Worm (Caenorhabditis elegans): ENCODE data around the gene F26D2.13.

DNA sequence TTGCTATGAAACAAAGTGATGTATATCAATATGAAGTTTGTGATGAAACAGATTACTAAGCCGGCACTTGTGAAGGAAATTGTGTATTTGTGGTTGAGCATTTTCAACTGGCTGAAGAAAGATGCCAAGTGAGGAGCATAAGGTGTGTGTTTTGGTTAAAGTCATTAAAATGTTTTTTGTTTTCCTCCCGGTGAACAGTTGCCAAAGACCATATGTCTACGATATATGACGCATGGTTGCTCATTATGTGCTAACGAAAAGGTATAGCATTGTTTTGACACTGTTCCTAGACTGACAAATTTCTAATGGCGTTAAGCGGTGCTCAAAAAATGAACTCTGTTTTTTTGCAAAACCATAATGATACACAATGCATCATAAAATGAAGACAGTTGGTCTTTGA lies 18.4 kb downstream of the F26D2.13 start, which contains the start of gene str-55:
- TF ChIP-seq sox-4 (tag; optimal IDR thresholded peaks at IDR 0.05) = no peak
- TF ChIP-seq mep-1 (tag; optimal IDR thresholded peaks at IDR 0.05) = no peak
- no peak for TF ChIP-seq nhr-77 (tag; optimal IDR thresholded peaks at IDR 0.05)
- no peak for TF ChIP-seq snpc-4 (tag; optimal IDR thresholded peaks at IDR 0.05)
- TF ChIP-seq fkh-10 (GFP tag; optimal IDR thresholded peaks at IDR 0.05) = no peak
- no peak for TF ChIP-seq nhr-11 (tag; optimal IDR thresholded peaks at IDR 0.05)
- TF ChIP-seq isw-1 (GFP tag; IDR thresholded peaks at IDR 0.05) = no peak
- no peak for TF ChIP-seq ztf-11 (tag; optimal IDR thresholded peaks at IDR 0.05)
- TF ChIP-seq nhr-12 (tag; optimal IDR thresholded peaks at IDR 0.05) = no peak
- TF ChIP-seq nhr-90 (tag; optimal IDR thresholded peaks at IDR 0.05; ENCODE audit: poor library complexity) = no peak
- no peak for TF ChIP-seq nhr-47 (tag; optimal IDR thresholded peaks at IDR 0.05)
